Worm (Caenorhabditis elegans) whole organism, L1 larva: ENCODE data around the gene srh-271.

Experiments
- C04F5.9 ChIP-seq: sonication (generic microtip); optimal IDR thresholded peaks from 2 replicates; lab custom pipeline; 2016; ENCODE audit warnings: missing genetic modification characterization, missing compliant biosample characterization
- C16A3.4 ChIP-seq: fragments of 150-350 bp; optimal IDR thresholded peaks from 2 replicates; lab custom pipeline; 2014; ENCODE audit warnings: missing biosample characterization, missing genetic modification characterization
- C34B4.2 ChIP-seq: sonication (generic microtip); optimal IDR thresholded peaks from 2 replicates; lab custom pipeline; 2017; ENCODE audit warnings: mild to moderate bottlenecking, missing genetic modification characterization, missing compliant biosample characterization
- Y116A8C.19 ChIP-seq: sonication (generic microtip); optimal IDR thresholded peaks from 2 replicates; lab custom pipeline; 2016; ENCODE audit warnings: missing compliant biosample characterization, missing genetic modification characterization, borderline replicate concordance
- aly-2 ChIP-seq: fragments of 150-350 bp; optimal IDR thresholded peaks from 2 replicates; lab custom pipeline; 2014; ENCODE audit warnings: missing biosample characterization, missing genetic modification characterization
- blmp-1 ChIP-seq: fragments of 150-350 bp; optimal IDR thresholded peaks from 2 replicates; lab custom pipeline; 2014; ENCODE audit warnings: missing biosample characterization, missing genetic modification characterization
- ceh-82 ChIP-seq, 3 experiments: fragments of 150-350 bp in 1 of 3; sonication (generic microtip) in 2 of 3; optimal IDR thresholded peaks; 2 replicates each; lab custom pipeline; 2014 to 2017; ENCODE audit warnings: missing biosample characterization in 3 of 3, missing genetic modification characterization in 3 of 3
- ces-1 ChIP-seq: fragments of 150-350 bp; optimal IDR thresholded peaks from 2 replicates; lab custom pipeline; 2014; ENCODE audit warnings: missing biosample characterization, missing genetic modification reagents, missing genetic modification characterization
- dsc-1 ChIP-seq: sonication (generic microtip); optimal IDR thresholded peaks from 2 replicates; lab custom pipeline; 2016; ENCODE audit warnings: mild to moderate bottlenecking, missing genetic modification characterization, missing compliant biosample characterization
- egl-13 ChIP-seq: sonication (generic microtip); optimal IDR thresholded peaks from 2 replicates; lab custom pipeline; 2016; ENCODE audit warnings: missing genotype, missing genetic modification reagents, missing genetic modification characterization, missing compliant biosample characterization
- egl-27 ChIP-seq, 2 experiments: fragments of 150-350 bp in 1 of 2; sonication (generic microtip); optimal IDR thresholded peaks; 3 replicates each; lab custom pipeline; 2017 to 2018; ENCODE audit warnings: missing biosample characterization in 2 of 2, missing genetic modification characterization in 2 of 2, missing genetic modification reagents in 2 of 2
- elt-3 ChIP-seq, 6 experiments: fragments of 150-350 bp in 1 of 6; sonication (generic microtip); optimal IDR thresholded peaks; 2 replicates each; lab custom pipeline; 2017 to 2018; ENCODE audit warnings: missing biosample characterization in 6 of 6, missing genetic modification characterization in 6 of 6, inconsistent platforms in 1 of 6
- fkh-10 ChIP-seq: sonication (generic microtip); optimal IDR thresholded peaks from 2 replicates; lab custom pipeline; 2017; ENCODE audit warnings: missing biosample characterization, missing genetic modification reagents, missing genetic modification characterization
- fos-1 ChIP-seq: fragments of 150-350 bp; optimal IDR thresholded peaks from 2 replicates; lab custom pipeline; 2014; ENCODE audit warnings: missing biosample characterization, missing genetic modification characterization
- hlh-17 ChIP-seq: fragments of 200-800 bp; sonication (Bioruptor generic); optimal IDR thresholded peaks from 2 replicates; lab custom pipeline; 2018; ENCODE audit warnings: missing genetic modification characterization, mild to moderate bottlenecking, missing compliant biosample characterization, moderate library complexity, borderline replicate concordance
- hpl-2 ChIP-seq: fragments of 150-350 bp; optimal IDR thresholded peaks from 2 replicates; lab custom pipeline; 2014; ENCODE audit warnings: missing biosample characterization, missing genetic modification reagents, missing genetic modification characterization
- jun-1 ChIP-seq: fragments of 150-350 bp; optimal IDR thresholded peaks from 2 replicates; lab custom pipeline; 2014; ENCODE audit warnings: missing biosample characterization, missing genetic modification reagents, missing genetic modification characterization
- lin-14 ChIP-seq: fragments of 200-800 bp; sonication (Bioruptor generic); optimal IDR thresholded peaks from 2 replicates; lab custom pipeline; 2018; ENCODE audit warnings: mild to moderate bottlenecking, missing genetic modification characterization, moderate library complexity, missing compliant biosample characterization
- lin-15B ChIP-seq: fragments of 150-350 bp; sonication (generic microtip); optimal IDR thresholded peaks from 3 replicates; lab custom pipeline; 2014; ENCODE audit warnings: missing biosample characterization, missing genetic modification characterization
- mab-9 ChIP-seq: fragments of 200-800 bp; sonication (Bioruptor generic); IDR thresholded peaks from 2 replicates; pipeline ENCODE4 v1.3.6; 2022; ENCODE audit warnings: missing genetic modification reagents, missing genetic modification characterization, missing compliant biosample characterization
- mep-1 ChIP-seq: fragments of 150-350 bp; optimal IDR thresholded peaks from 2 replicates; lab custom pipeline; 2014; ENCODE audit warnings: missing biosample characterization, missing genetic modification characterization
- nhr-12 ChIP-seq: sonication (generic microtip); optimal IDR thresholded peaks from 2 replicates; lab custom pipeline; 2017; ENCODE audit warnings: missing biosample characterization, missing genetic modification characterization
- nhr-19 ChIP-seq: fragments of 200-800 bp; sonication (Bioruptor generic); conservative IDR thresholded peaks from 2 replicates; pipeline ENCODE4 v1.3.6; 2022; ENCODE audit warnings: missing genetic modification characterization, missing compliant biosample characterization
- nhr-20 ChIP-seq: sonication (generic microtip); optimal IDR thresholded peaks from 2 replicates; lab custom pipeline; 2016; ENCODE audit warnings: mild to moderate bottlenecking, missing genetic modification characterization, missing compliant biosample characterization
- nhr-28 ChIP-seq: fragments of 150-350 bp; optimal IDR thresholded peaks from 2 replicates; lab custom pipeline; 2014; ENCODE audit warnings: missing biosample characterization, missing genetic modification characterization
- nhr-47 ChIP-seq: sonication (generic microtip); optimal IDR thresholded peaks from 2 replicates; lab custom pipeline; 2016; ENCODE audit warnings: mild to moderate bottlenecking, missing genetic modification characterization, moderate library complexity, missing compliant biosample characterization
- nhr-71 ChIP-seq: sonication (generic microtip); optimal IDR thresholded peaks from 2 replicates; lab custom pipeline; 2016; ENCODE audit warnings: mild to moderate bottlenecking, missing genetic modification characterization, moderate library complexity, missing compliant biosample characterization
- nhr-76 ChIP-seq: sonication (generic microtip); optimal IDR thresholded peaks from 2 replicates; lab custom pipeline; 2017; ENCODE audit warnings: missing biosample characterization, missing genetic modification characterization
- pax-3 ChIP-seq: fragments of 200-800 bp; sonication (Bioruptor generic); optimal IDR thresholded peaks from 2 replicates; lab custom pipeline; 2018; ENCODE audit warnings: mild to moderate bottlenecking, missing genetic modification characterization, moderate library complexity, missing compliant biosample characterization
- pqm-1 ChIP-seq: sonication (generic microtip); optimal IDR thresholded peaks from 3 replicates; lab custom pipeline; 2017; ENCODE audit warnings: missing biosample characterization, missing genetic modification characterization
- rnt-1 ChIP-seq: sonication (generic microtip); optimal IDR thresholded peaks from 2 replicates; lab custom pipeline; 2016; ENCODE audit warnings: mild to moderate bottlenecking, missing genetic modification characterization, moderate library complexity, missing compliant biosample characterization
- skn-1 ChIP-seq: fragments of 150-350 bp; optimal IDR thresholded peaks from 2 replicates; lab custom pipeline; 2014; ENCODE audit warnings: missing biosample characterization, missing genetic modification characterization
- sox-4 ChIP-seq: sonication (generic microtip); optimal IDR thresholded peaks from 2 replicates; lab custom pipeline; 2016; ENCODE audit warnings: missing genetic modification characterization, missing compliant biosample characterization
- sup-37 ChIP-seq: fragments of 200-800 bp; sonication (Bioruptor generic); optimal IDR thresholded peaks from 2 replicates; lab custom pipeline; 2018; ENCODE audit warnings: mild to moderate bottlenecking, missing genetic modification characterization, missing compliant biosample characterization
- swsn-7 ChIP-seq: sonication (generic microtip); optimal IDR thresholded peaks from 2 replicates; lab custom pipeline; 2016; ENCODE audit warnings: missing genetic modification characterization, missing compliant biosample characterization
- tbx-2 ChIP-seq: sonication (generic microtip); optimal IDR thresholded peaks from 2 replicates; lab custom pipeline; 2016; ENCODE audit warnings: missing genetic modification characterization, missing compliant biosample characterization
- tlp-1 ChIP-seq: fragments of 150-350 bp; optimal IDR thresholded peaks from 2 replicates; lab custom pipeline; 2014; ENCODE audit warnings: missing biosample characterization, missing genetic modification characterization
- unc-30 ChIP-seq: sonication (generic microtip); optimal IDR thresholded peaks from 2 replicates; lab custom pipeline; 2017; ENCODE audit warnings: missing biosample characterization, missing genetic modification characterization
- unc-62 ChIP-seq: fragments of 150-350 bp; optimal IDR thresholded peaks from 2 replicates; lab custom pipeline; 2014; ENCODE audit warnings: missing biosample characterization, missing genetic modification reagents, missing genetic modification characterization
- unc-86 ChIP-seq: sonication (generic microtip); optimal IDR thresholded peaks from 2 replicates; lab custom pipeline; 2016; ENCODE audit warnings: missing genetic modification characterization, missing compliant biosample characterization
- unc-98 ChIP-seq: fragments of 200-800 bp; sonication (Bioruptor generic); IDR thresholded peaks from 2 replicates; pipeline ENCODE4 v1.3.6; 2022; ENCODE audit warnings: missing genetic modification characterization, missing compliant biosample characterization
- zip-4 ChIP-seq: fragments of 200-800 bp; sonication (Bioruptor generic); optimal IDR thresholded peaks from 2 replicates; lab custom pipeline; 2018; ENCODE audit warnings: mild to moderate bottlenecking, missing genetic modification characterization, moderate library complexity, missing compliant biosample characterization
- ztf-11 ChIP-seq, 2 experiments: sonication (generic microtip); optimal IDR thresholded peaks; 2 replicates each; lab custom pipeline; 2016 to 2017; ENCODE audit warnings: missing genetic modification characterization in 2 of 2, missing biosample characterization in 1 of 2, missing compliant biosample characterization in 1 of 2
- ztf-4 ChIP-seq: fragments of 150-350 bp; optimal IDR thresholded peaks from 2 replicates; lab custom pipeline; 2014; ENCODE audit warnings: missing biosample characterization, missing genetic modification characterization

srh-271 gene

ce11 chrV:2614986-2615687 is 6.6 kb downstream of the srh-271 start, which contains the start of gene F53E10.1 (continued):
- no peak for TF ChIP-seq Y116A8C.19 (tag; lab: Kevin White, UChicago)
- no peak for TF ChIP-seq unc-30 (tag; lab: Kevin White, UChicago)
- peak; percentile 75 for TF ChIP-seq skn-1 (tag; lab: Kevin White, UChicago)
- TF ChIP-seq nhr-71 (tag; lab: Kevin White, UChicago), result peak; percentile 95
- no peak for TF ChIP-seq pqm-1 (tag; lab: Kevin White, UChicago)
- TF ChIP-seq fos-1 (tag; lab: Kevin White, UChicago), result no peak
- no peak for TF ChIP-seq dsc-1 (tag; lab: Kevin White, UChicago)
- no peak for TF ChIP-seq unc-98
- TF ChIP-seq hlh-17 (GFP tag; lab: Kevin White, UChicago), result no peak
- TF ChIP-seq unc-62, result no peak
- TF ChIP-seq zip-4 (GFP tag; lab: Kevin White, UChicago), result no peak
- TF ChIP-seq fkh-10 (GFP tag; lab: Kevin White, UChicago), result no peak
- no peak for TF ChIP-seq nhr-12 (tag; lab: Kevin White, UChicago)
- TF ChIP-seq lin-14 (GFP tag; lab: Kevin White, UChicago), result peak; percentile 82
- TF ChIP-seq C04F5.9, result no peak
- no peak for TF ChIP-seq nhr-28 (tag; lab: Kevin White, UChicago)
- TF ChIP-seq egl-13 (tag; lab: Kevin White, UChicago), result no peak
- TF ChIP-seq ztf-4 (tag; lab: Kevin White, UChicago), result no peak
- peak in 1 of 6 experiments; percentile 38 for TF ChIP-seq elt-3 (tag; optimal IDR thresholded peaks at IDR 0.05; lab: Kevin White, UChicago)
- TF ChIP-seq unc-86 (tag; lab: Kevin White, UChicago), result no peak
- TF ChIP-seq swsn-7 (tag; lab: Kevin White, UChicago), result peak; percentile 33
- no peak for TF ChIP-seq ceh-82 (tag; optimal IDR thresholded peaks at IDR 0.05; lab: Kevin White, UChicago)
- no peak for TF ChIP-seq mab-9 (GFP tag; lab: Robert Waterston, UW)
- no peak for TF ChIP-seq hpl-2 (GFP tag; lab: Kevin White, UChicago)
- TF ChIP-seq rnt-1, result peak; percentile 58
- TF ChIP-seq C34B4.2 (tag; lab: Kevin White, UChicago), result no peak
- no peak for TF ChIP-seq jun-1 (tag; lab: Kevin White, UChicago)
- TF ChIP-seq sox-4 (tag; lab: Kevin White, UChicago), result no peak
- no peak for TF ChIP-seq aly-2
- peak; percentile 59 for TF ChIP-seq blmp-1 (tag; lab: Kevin White, UChicago)
- no peak for TF ChIP-seq sup-37 (GFP tag; lab: Kevin White, UChicago)
- TF ChIP-seq lin-15B, result no peak
- TF ChIP-seq ztf-11 (tag; optimal IDR thresholded peaks at IDR 0.05; lab: Kevin White, UChicago), result no peak
- no peak for TF ChIP-seq pax-3 (tag; lab: Kevin White, UChicago)
- TF ChIP-seq nhr-47 (tag; lab: Kevin White, UChicago), result no peak
- TF ChIP-seq egl-27 (tag; optimal IDR thresholded peaks at IDR 0.05; lab: Kevin White, UChicago), result no peak
- peak; percentile 47; the same call in 1 of the 2 replicates for TF ChIP-seq nhr-19 (GFP tag; lab: Robert Waterston, UW)
- TF ChIP-seq mep-1 (tag; lab: Kevin White, UChicago), result peak; percentile 52
- no peak for TF ChIP-seq tlp-1 (tag; lab: Kevin White, UChicago)
- TF ChIP-seq C16A3.4 (tag; lab: Kevin White, UChicago), result no peak

- no peak for TF ChIP-seq nhr-20
- no peak for TF ChIP-seq tbx-2
- no peak for TF ChIP-seq C34B4.2 (tag; lab: Kevin White, UChicago)
- TF ChIP-seq ces-1, result no peak
- no peak for TF ChIP-seq nhr-76 (tag; lab: Kevin White, UChicago)
- no peak for TF ChIP-seq skn-1 (tag; lab: Kevin White, UChicago)
Observed at ce11 chrV:2608352-2608751, 13.4 kb downstream of the srh-271 start, which contains the start of gene acr-17. Gene acr-17 (plus strand): TSS chrV:2608652.
